Fruit fly (Drosophila melanogaster) whole organism, embryonic: Measurements from ENCODE around the gene Sf3b3.

ENCODE experiments used
- ATbp ChIP-seq: fragments of 200-800 bp; sonication (Bioruptor generic); optimal IDR thresholded peaks from 2 replicates; lab custom pipeline; 2017; ENCODE audit warnings: missing biosample characterization, mild to moderate bottlenecking, missing genetic modification characterization, missing genetic modification reagents
- Ada2b ChIP-seq: fragments of 200-800 bp; sonication (Bioruptor generic); IDR thresholded peaks from 2 replicates; pipeline ENCODE4 v1.3.6; 2022; ENCODE audit warnings: missing biosample characterization, missing genetic modification characterization
- Awh ChIP-seq: fragments of 200-800 bp; sonication (Bioruptor generic); IDR thresholded peaks from 2 replicates; pipeline ENCODE4, ENCODE4 v1.3.6; 2022; ENCODE audit warnings: missing biosample characterization, missing genetic modification characterization
- CG10431 ChIP-seq: fragments of 200-800 bp; sonication (Bioruptor generic); optimal IDR thresholded peaks from 3 replicates; lab custom pipeline; 2018; ENCODE audit warnings: missing biosample characterization, mild to moderate bottlenecking, missing genetic modification characterization
- CG10462 ChIP-seq: fragments of 200-800 bp; sonication (Bioruptor generic); optimal IDR thresholded peaks from 2 replicates; lab custom pipeline; 2016; ENCODE audit warnings: missing biosample characterization, missing genetic modification characterization
- CG10654 ChIP-seq: fragments of 200-800 bp; sonication (Bioruptor generic); optimal IDR thresholded peaks from 2 replicates; lab custom pipeline; 2016; ENCODE audit warnings: missing biosample characterization, missing genetic modification characterization
- CG13424 ChIP-seq: fragments of 200-800 bp; sonication (Bioruptor generic); optimal IDR thresholded peaks from 2 replicates; lab custom pipeline; 2019; ENCODE audit warnings: missing biosample characterization, mild to moderate bottlenecking, missing genetic modification characterization, moderate library complexity
- CG16815 ChIP-seq: fragments of 200-800 bp; sonication (Bioruptor generic); optimal IDR thresholded peaks from 3 replicates; lab custom pipeline; 2017; ENCODE audit warnings: missing biosample characterization, mild to moderate bottlenecking, missing genetic modification characterization
- CG2199 ChIP-seq: fragments of 200-800 bp; sonication (Bioruptor generic); IDR thresholded peaks from 3 replicates; pipeline ENCODE4 v1.3.6; 2022; ENCODE audit warnings: missing biosample characterization, missing genetic modification characterization
- CG2875 ChIP-seq: fragments of 200-800 bp; sonication (Bioruptor generic); optimal IDR thresholded peaks from 2 replicates; lab custom pipeline; 2017; ENCODE audit warnings: missing biosample characterization, mild to moderate bottlenecking, missing genetic modification characterization, missing genetic modification reagents
- CG3065 ChIP-seq: fragments of 200-800 bp; sonication (Bioruptor generic); optimal IDR thresholded peaks from 2 replicates; lab custom pipeline; 2016; ENCODE audit warnings: missing biosample characterization, missing genetic modification characterization
- CG3838 ChIP-seq: fragments of 200-800 bp; sonication (Bioruptor generic); optimal IDR thresholded peaks from 3 replicates; lab custom pipeline; 2016; ENCODE audit warnings: missing biosample characterization, missing genetic modification characterization
- CG4282 ChIP-seq: fragments of 200-800 bp; sonication (Bioruptor generic); optimal IDR thresholded peaks from 2 replicates; lab custom pipeline; 2016; ENCODE audit warnings: missing biosample characterization, missing genetic modification characterization
- CG4404 ChIP-seq: fragments of 200-800 bp; sonication (Bioruptor generic); IDR thresholded peaks from 2 replicates; pipeline ENCODE4 v1.3.6; 2022; ENCODE audit warnings: missing biosample characterization, missing genetic modification characterization
- CG5245 ChIP-seq: fragments of 200-800 bp; sonication (Bioruptor generic); optimal IDR thresholded peaks from 3 replicates; lab custom pipeline; 2016; ENCODE audit warnings: missing biosample characterization, missing genetic modification characterization
- CG6791 ChIP-seq: fragments of 200-800 bp; sonication (Bioruptor generic); IDR thresholded peaks from 3 replicates; pipeline ENCODE4 v1.3.6; 2022; ENCODE audit warnings: missing biosample characterization, missing genetic modification characterization; ENCODE audit not compliant: partially characterized antibody
- CG9215 ChIP-seq: fragments of 200-800 bp; sonication (Bioruptor generic); IDR thresholded peaks from 2 replicates; pipeline ENCODE4 v1.3.6; 2022; ENCODE audit warnings: missing biosample characterization, missing genetic modification characterization
- CG9727 ChIP-seq: fragments of 200-800 bp; sonication (Bioruptor generic); optimal IDR thresholded peaks from 3 replicates; lab custom pipeline; 2017; ENCODE audit warnings: missing biosample characterization, mild to moderate bottlenecking, missing genetic modification characterization
- CrebB ChIP-seq: fragments of 200-800 bp; sonication (Bioruptor generic); optimal IDR thresholded peaks from 3 replicates; lab custom pipeline; 2018; ENCODE audit warnings: missing biosample characterization, mild to moderate bottlenecking, missing genetic modification characterization
- Deaf1 ChIP-seq: fragments of 200-800 bp; optimal IDR thresholded peaks from 3 replicates; lab custom pipeline; 2019; ENCODE audit warnings: missing biosample characterization, mild to moderate bottlenecking, missing genetic modification characterization, moderate library complexity
- Doc3 ChIP-seq: fragments of 200-800 bp; sonication (Bioruptor generic); IDR thresholded peaks from 3 replicates; pipeline ENCODE4 v1.3.6; 2022; ENCODE audit warnings: missing biosample characterization, missing genetic modification characterization; ENCODE audit not compliant: partially characterized antibody
- Fer3 ChIP-seq: fragments of 200-800 bp; sonication (Bioruptor generic); optimal IDR thresholded peaks from 2 replicates; lab custom pipeline; 2018; ENCODE audit warnings: missing biosample characterization, mild to moderate bottlenecking, missing genetic modification characterization, moderate library complexity
- H2.0 ChIP-seq: fragments of 200-800 bp; sonication (Bioruptor generic); IDR thresholded peaks from 2 replicates; pipeline ENCODE4 v1.3.6; 2022; ENCODE audit warnings: missing biosample characterization, missing genetic modification characterization
- HLH4C ChIP-seq: fragments of 200-800 bp; sonication (Bioruptor generic); IDR thresholded peaks from 3 replicates; pipeline ENCODE4 v1.3.6; 2022; ENCODE audit warnings: missing biosample characterization, missing genetic modification characterization; ENCODE audit not compliant: partially characterized antibody
- MBD-R2 ChIP-seq: fragments of 200-800 bp; sonication (Bioruptor generic); IDR thresholded peaks from 2 replicates; pipeline ENCODE4 v1.3.6; 2022; ENCODE audit warnings: missing biosample characterization, missing genetic modification characterization
- Optix ChIP-seq: fragments of 200-800 bp; sonication (Bioruptor generic); IDR thresholded peaks from 3 replicates; pipeline ENCODE4 v1.3.6; 2022; ENCODE audit warnings: missing biosample characterization, missing genetic modification characterization
- Sox100B ChIP-seq: fragments of 200-800 bp; sonication (Bioruptor generic); optimal IDR thresholded peaks from 3 replicates; lab custom pipeline; 2018; ENCODE audit warnings: missing biosample characterization, mild to moderate bottlenecking, missing genetic modification characterization
- Taf1 ChIP-seq: fragments of 200-800 bp; sonication (Bioruptor generic); IDR thresholded peaks from 2 replicates; pipeline ENCODE4 v1.3.6; 2022; ENCODE audit warnings: missing biosample characterization, missing genetic modification characterization
- Tbp ChIP-seq: fragments of >200 bp; optimal IDR thresholded peaks from 2 replicates; lab custom pipeline; 2018; ENCODE audit warnings: missing biosample characterization, missing genetic modification characterization
- YL-1 ChIP-seq: fragments of 200-800 bp; sonication (Bioruptor generic); optimal IDR thresholded peaks from 3 replicates; lab custom pipeline; 2017; ENCODE audit warnings: missing biosample characterization, mild to moderate bottlenecking, missing genetic modification characterization
- bigmax ChIP-seq: fragments of 200-800 bp; sonication (Bioruptor generic); optimal IDR thresholded peaks from 2 replicates; lab custom pipeline; 2018; ENCODE audit warnings: missing biosample characterization, mild to moderate bottlenecking, missing genetic modification characterization
- cwo ChIP-seq: fragments of 200-800 bp; sonication (Bioruptor generic); optimal IDR thresholded peaks from 3 replicates; lab custom pipeline; 2017; ENCODE audit warnings: missing biosample characterization, missing genetic modification characterization, mild to moderate bottlenecking, moderate library complexity, missing genetic modification reagents
- dan ChIP-seq: fragments of 200-800 bp; sonication (Bioruptor generic); IDR thresholded peaks from 2 replicates; pipeline ENCODE4 v1.3.6; 2022; ENCODE audit warnings: missing biosample characterization, missing genetic modification characterization
- ems ChIP-seq: fragments of 200-800 bp; sonication (Bioruptor generic); optimal IDR thresholded peaks from 3 replicates; lab custom pipeline; 2016; ENCODE audit warnings: missing biosample characterization, missing genetic modification characterization
- eyg ChIP-seq: fragments of 200-800 bp; sonication (Bioruptor generic); optimal IDR thresholded peaks from 3 replicates; lab custom pipeline; 2016; ENCODE audit warnings: missing biosample characterization, missing genetic modification characterization
- fd96Cb ChIP-seq: fragments of 200-800 bp; sonication (Bioruptor generic); optimal IDR thresholded peaks from 2 replicates; lab custom pipeline; 2018; ENCODE audit warnings: missing biosample characterization, mild to moderate bottlenecking, missing genetic modification characterization, moderate library complexity
- fru ChIP-seq: fragments of >200 bp; optimal IDR thresholded peaks from 2 replicates; lab custom pipeline; 2017
- gsb ChIP-seq: fragments of 200-800 bp; sonication (Bioruptor generic); IDR thresholded peaks from 2 replicates; pipeline ENCODE4 v1.3.6; 2022; ENCODE audit warnings: missing biosample characterization, missing genetic modification characterization
- lilli ChIP-seq: fragments of 200-800 bp; sonication (Bioruptor generic); optimal IDR thresholded peaks from 3 replicates; lab custom pipeline; 2016; ENCODE audit warnings: missing biosample characterization, missing genetic modification characterization
- lov ChIP-seq, 2 experiments: fragments of 200-800 bp in 1 of 2; fragments of >200 bp in 1 of 2; sonication (Bioruptor generic) in 1 of 2; IDR thresholded peaks in 1 of 2; optimal IDR thresholded peaks in 1 of 2; 2 replicates in 1 of 2; 3 replicates in 1 of 2; pipeline versions ENCODE4 v1.3.6 to Lab custom; 2017 to 2022; ENCODE audit warnings: missing biosample characterization in 1 of 2, missing genetic modification characterization in 1 of 2
- nau ChIP-seq: fragments of 200-800 bp; sonication (Bioruptor generic); optimal IDR thresholded peaks from 3 replicates; lab custom pipeline; 2017; ENCODE audit warnings: missing biosample characterization, mild to moderate bottlenecking, missing genetic modification characterization, missing genetic modification reagents
- oc ChIP-seq: fragments of 200-800 bp; sonication (Bioruptor generic); optimal IDR thresholded peaks from 2 replicates; lab custom pipeline; 2018; ENCODE audit warnings: missing biosample characterization, mild to moderate bottlenecking, missing genetic modification characterization, moderate library complexity
- p53 ChIP-seq: fragments of 200-800 bp; sonication (Bioruptor generic); optimal IDR thresholded peaks from 2 replicates; lab custom pipeline; 2016; ENCODE audit warnings: missing biosample characterization, missing genetic modification characterization
- pb ChIP-seq: fragments of 200-800 bp; sonication (Bioruptor generic); optimal IDR thresholded peaks from 3 replicates; lab custom pipeline; 2016; ENCODE audit warnings: missing biosample characterization, missing genetic modification characterization
- pzg ChIP-seq: fragments of 200-800 bp; sonication (Bioruptor generic); optimal IDR thresholded peaks from 3 replicates; lab custom pipeline; 2018; ENCODE audit warnings: missing biosample characterization, mild to moderate bottlenecking, missing genetic modification characterization, moderate library complexity
- run ChIP-seq: fragments of 200-800 bp; sonication (Bioruptor generic); optimal IDR thresholded peaks from 3 replicates; lab custom pipeline; 2018; ENCODE audit warnings: missing biosample characterization, mild to moderate bottlenecking, missing genetic modification characterization
- salm ChIP-seq: fragments of 200-800 bp; sonication (Bioruptor generic); optimal IDR thresholded peaks from 2 replicates; lab custom pipeline; 2018; ENCODE audit warnings: missing biosample characterization, mild to moderate bottlenecking, missing genetic modification characterization
- sug ChIP-seq: fragments of 200-800 bp; optimal IDR thresholded peaks from 2 replicates; lab custom pipeline; 2019; ENCODE audit warnings: missing biosample characterization, mild to moderate bottlenecking, missing genetic modification characterization, moderate library complexity
- zen ChIP-seq: fragments of 200-800 bp; sonication (Bioruptor generic); optimal IDR thresholded peaks from 3 replicates; lab custom pipeline; 2018; ENCODE audit warnings: missing biosample characterization, mild to moderate bottlenecking, missing genetic modification characterization, moderate library complexity

Sf3b3 gene

dm6 chr3L:805642-806218 lies 27.5 kb downstream of the Sf3b3 start (continued):
- TF ChIP-seq Awh (GFP tag; lab: Robert Waterston, UW) (peak; percentile 36; the same call in 1 of the 2 replicates), H2.0 (GFP tag; lab: Robert Waterston, UW) (peak; percentile 35; the same call in 1 of the 2 replicates), pzg (GFP tag; lab: Kevin White, UChicago) (no peak), run (tag; lab: Kevin White, UChicago) (peak; percentile 14), CG10654 (GFP tag; lab: Kevin White, UChicago) (peak; percentile 55), CG9727 (peak; percentile 71), CG4282 (peak; percentile 25), Taf1 (GFP tag; lab: Robert Waterston, UW) (no peak), pb (GFP tag; lab: Kevin White, UChicago) (peak; percentile 53), cwo (GFP tag; lab: Kevin White, UChicago) (peak; percentile 48), fru (lab: Kevin White, UChicago) (no peak), CG10431 (no peak), eyg (peak; percentile 41), CG3838 (no peak), oc (tag; lab: Kevin White, UChicago) (no peak), Tbp (GFP tag; lab: Kevin White, UChicago) (no peak)

DNA sequence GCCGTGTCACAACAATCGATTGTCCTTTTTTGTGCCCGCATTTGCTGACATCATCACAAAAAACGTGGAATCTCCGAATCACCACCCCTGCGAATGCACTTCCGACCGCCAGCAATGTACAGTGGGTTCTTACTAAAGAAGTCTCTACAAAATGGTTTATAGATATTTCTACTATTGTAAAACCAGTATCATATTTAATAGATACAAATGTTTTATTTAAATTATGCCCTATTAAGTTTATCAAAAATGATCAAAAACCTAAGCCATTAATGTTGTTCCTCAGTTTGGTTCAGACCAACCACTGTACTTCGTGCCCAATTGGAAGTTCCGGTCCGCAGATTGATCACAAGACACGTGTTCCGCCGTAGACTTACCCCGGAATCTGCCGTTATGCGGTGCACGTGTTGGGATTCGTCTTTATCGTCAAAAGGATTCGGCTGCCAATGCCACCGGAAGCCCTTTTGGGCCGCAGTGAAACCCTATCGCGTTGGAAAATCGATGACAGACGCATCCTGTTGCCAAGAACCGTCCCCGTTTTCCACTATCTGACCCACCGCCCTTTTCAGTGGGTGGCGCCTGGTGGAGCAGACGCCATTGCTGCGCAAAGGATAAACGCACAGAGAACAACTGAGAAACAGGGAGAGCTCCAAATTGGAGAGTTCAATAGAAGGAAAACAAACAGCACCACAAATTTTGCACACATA lies 28.5 kb downstream of the Sf3b3 start:
- no peak for TF ChIP-seq lov (optimal IDR thresholded peaks at IDR 0.05; lab: Kevin White, UChicago)
- no peak for TF ChIP-seq lov (GFP tag; IDR thresholded peaks at IDR 0.05; lab: Robert Waterston, UW)
- no peak for TF ChIP-seq Ada2b
- TF ChIP-seq lilli, result no peak
- TF ChIP-seq Optix, result no peak
- no peak for TF ChIP-seq CrebB (tag; lab: Kevin White, UChicago)
- TF ChIP-seq CG13424 (tag; lab: Kevin White, UChicago), result peak; percentile 24
- TF ChIP-seq fd96Cb (tag; lab: Kevin White, UChicago), result no peak
- TF ChIP-seq bigmax, result no peak
- TF ChIP-seq nau (GFP tag; lab: Kevin White, UChicago), result no peak
- no peak for TF ChIP-seq gsb
- TF ChIP-seq HLH4C (GFP tag; lab: Robert Waterston, UW), result no peak
- no peak for TF ChIP-seq Doc3
- peak; percentile 79 for TF ChIP-seq MBD-R2 (GFP tag; lab: Robert Waterston, UW)
- TF ChIP-seq CG4404 (GFP tag; lab: Robert Waterston, UW), result no peak
- no peak for TF ChIP-seq CG2875 (GFP tag; lab: Kevin White, UChicago)
- no peak for TF ChIP-seq Fer3 (tag; lab: Kevin White, UChicago)
- TF ChIP-seq CG10462, result no peak
- no peak for TF ChIP-seq p53 (GFP tag; lab: Kevin White, UChicago)
- peak; percentile 12 for TF ChIP-seq zen (tag; lab: Kevin White, UChicago)
- no peak for TF ChIP-seq ATbp
- no peak for TF ChIP-seq dan
- no peak for TF ChIP-seq YL-1 (GFP tag; lab: Kevin White, UChicago)
- no peak for TF ChIP-seq ems (GFP tag; lab: Kevin White, UChicago)
- no peak for TF ChIP-seq CG9215 (GFP tag; lab: Robert Waterston, UW)
- no peak for TF ChIP-seq CG2199 (GFP tag; lab: Robert Waterston, UW)
- TF ChIP-seq CG3065 (GFP tag; lab: Kevin White, UChicago), result no peak
- TF ChIP-seq Sox100B (GFP tag; lab: Kevin White, UChicago), result no peak
- peak; percentile 0 for TF ChIP-seq Deaf1 (tag; lab: Kevin White, UChicago)
- no peak for TF ChIP-seq sug
- no peak for TF ChIP-seq CG6791 (GFP tag; lab: Robert Waterston, UW)
- TF ChIP-seq salm (tag; lab: Kevin White, UChicago), result no peak
- TF ChIP-seq CG5245 (GFP tag; lab: Kevin White, UChicago), result no peak
- TF ChIP-seq CG16815 (GFP tag; lab: Kevin White, UChicago), result peak; percentile 1
